Fruit fly (Drosophila melanogaster): ENCODE data around the gene Aladin.
A peak's percentile ranks its signal among the peaks of the same experiment; 100 is the strongest.

Gene Aladin

dm6 chrX:9297661-9298433 is 24.6 kb downstream of the Aladin start (continued):
- TF ChIP-seq lov (optimal IDR thresholded peaks at IDR 0.05) (no peak), lov (GFP tag; IDR thresholded peaks at IDR 0.05) (no peak), dmrt99B (tag; optimal IDR thresholded peaks at IDR 0.05) (peak; percentile 13), HLH4C (GFP tag; IDR thresholded peaks at IDR 0.05; ENCODE audit: partially characterized antibody) (no peak), Eip74EF (GFP tag; optimal IDR thresholded peaks at IDR 0.05) (no peak), Oli (tag; optimal IDR thresholded peaks at IDR 0.05) (peak; percentile 6), CG17361 (GFP tag; IDR thresholded peaks at IDR 0.05) (0 out of 3 replicates have a peak, but pooled peaks have one; percentile 20), tio (GFP tag; optimal IDR thresholded peaks at IDR 0.05) (no peak), CG10267 (tag; optimal IDR thresholded peaks at IDR 0.05) (no peak), Camta (GFP tag; optimal IDR thresholded peaks at IDR 0.05) (no peak), ERR (GFP tag; optimal IDR thresholded peaks at IDR 0.05) (no peak), CG13775 (GFP tag; optimal IDR thresholded peaks at IDR 0.05) (peak; percentile 11), CG2678 (tag; optimal IDR thresholded peaks at IDR 0.05) (peak; percentile 40), sc (optimal IDR thresholded peaks at IDR 0.05) (no peak), sc (GFP tag; optimal IDR thresholded peaks at IDR 0.05) (no peak), cas (GFP tag; IDR thresholded peaks at IDR 0.05) (no peak), Med (GFP tag) (peak; percentile 78), CG9215 (GFP tag; IDR thresholded peaks at IDR 0.05) (peak; percentile 41; the same call in 1 of the 2 replicates), Doc3 (GFP tag; IDR thresholded peaks at IDR 0.05; ENCODE audit: partially characterized antibody) (no peak), CG16779 (GFP tag; IDR thresholded peaks at IDR 0.05) (no peak), CG9817 (tag; optimal IDR thresholded peaks at IDR 0.05) (peak; percentile 12), CG6765 (GFP tag; optimal IDR thresholded peaks at IDR 0.05) (no peak), CoRest (tag; optimal IDR thresholded peaks at IDR 0.05) (peak; percentile 20), ssp (GFP tag; IDR thresholded peaks at IDR 0.05) (no peak), CG18764 (GFP tag; optimal IDR thresholded peaks at IDR 0.05) (no peak), pfk (GFP tag; optimal IDR thresholded peaks at IDR 0.05) (no peak), Optix (GFP tag; IDR thresholded peaks at IDR 0.05) (no peak), yki (optimal IDR thresholded peaks at IDR 0.05) (no peak), CG12071 (GFP tag; optimal IDR thresholded peaks at IDR 0.05) (no peak), D19A (tag; optimal IDR thresholded peaks at IDR 0.05) (peak; percentile 22), CG10565 (GFP tag; optimal IDR thresholded peaks at IDR 0.05) (no peak), CTCF (GFP tag; optimal IDR thresholded peaks at IDR 0.05) (no peak), inv (GFP tag; IDR thresholded peaks at IDR 0.05; ENCODE audit: partially characterized antibody) (no peak), Six4 (GFP tag; optimal IDR thresholded peaks at IDR 0.05) (no peak), grn (GFP tag; optimal IDR thresholded peaks at IDR 0.05) (no peak), CG11085 (GFP tag; IDR thresholded peaks at IDR 0.05) (no peak), CG33213 (GFP tag; optimal IDR thresholded peaks at IDR 0.05) (no peak), Dbx (GFP tag; IDR thresholded peaks at IDR 0.05) (0 out of 3 replicates have a peak, but pooled peaks have one; percentile 25), Asciz (GFP tag; optimal IDR thresholded peaks at IDR 0.05) (no peak), row (GFP tag; IDR thresholded peaks at IDR 0.05) (peak; percentile 34; the same call in 1 of the 3 replicates), dpn (GFP tag; optimal IDR thresholded peaks at IDR 0.05) (peak in 1 of 2 experiments; percentile 17), Hsf (GFP tag; optimal IDR thresholded peaks at IDR 0.05) (no peak), Rfx (GFP tag; IDR thresholded peaks at IDR 0.05) (peak; percentile 45; the same call in 1 of the 2 replicates), CG31365 (tag; optimal IDR thresholded peaks at IDR 0.05) (no peak), sna (GFP tag; IDR thresholded peaks at IDR 0.05; ENCODE audit: partially characterized antibody) (no peak), CG3847 (GFP tag; IDR thresholded peaks at IDR 0.05) (no peak), CG12769 (tag; optimal IDR thresholded peaks at IDR 0.05) (no peak), sens-2 (GFP tag; IDR thresholded peaks at IDR 0.05) (no peak), twi (tag; optimal IDR thresholded peaks at IDR 0.05) (no peak), CG18011 (GFP tag; optimal IDR thresholded peaks at IDR 0.05) (no peak)
